Worm (Caenorhabditis elegans): Measurements from ENCODE around the gene ykt-6.

ce11 chrIII:7297045-7297680 lies 9.8 kb upstream of the ykt-6 start:
- TF ChIP-seq ama-1 (optimal IDR thresholded peaks at IDR 0.05) (no peak), ceh-13 (GFP tag; optimal IDR thresholded peaks at IDR 0.05) (no peak), tbx-11 (GFP tag; IDR thresholded peaks at IDR 0.05) (no peak), hmbx-1 (tag; optimal IDR thresholded peaks at IDR 0.05) (no peak), scrt-1 (GFP tag; IDR thresholded peaks at IDR 0.05) (no peak), F13C5.2 (tag; optimal IDR thresholded peaks at IDR 0.05) (no peak), ceh-36 (tag; optimal IDR thresholded peaks at IDR 0.05) (no peak), hmg-4 (GFP tag; optimal IDR thresholded peaks at IDR 0.05) (no peak), flt-1 (GFP tag; IDR thresholded peaks at IDR 0.05) (no peak), B0310.2 (tag; optimal IDR thresholded peaks at IDR 0.05) (no peak), pes-1 (GFP tag; IDR thresholded peaks at IDR 0.05) (no peak), aly-1 (tag; optimal IDR thresholded peaks at IDR 0.05) (no peak), hnd-1 (tag; optimal IDR thresholded peaks at IDR 0.05) (no peak), ets-7 (tag; optimal IDR thresholded peaks at IDR 0.05) (no peak)
